Worm (Caenorhabditis elegans) whole organism, L3 larva: ENCODE measurements around the gene ckb-2.

ENCODE experiments used
- R02D3.7 ChIP-seq: fragments of 150-350 bp; optimal IDR thresholded peaks from 2 replicates; lab custom pipeline; 2014; ENCODE audit warnings: missing biosample characterization, missing genetic modification characterization
- egl-27 ChIP-seq: sonication (generic microtip); optimal IDR thresholded peaks from 4 replicates; lab custom pipeline; 2017; ENCODE audit warnings: missing biosample characterization, missing genetic modification reagents, missing genetic modification characterization
- elt-3 ChIP-seq, 3 experiments: fragments of 150-350 bp in 1 of 3; sonication (generic microtip) in 2 of 3; optimal IDR thresholded peaks; 2 replicates in 2 of 3; 4 replicates in 1 of 3; lab custom pipeline; 2014 to 2017; ENCODE audit warnings: missing biosample characterization in 3 of 3, missing genetic modification characterization in 3 of 3
- hmg-11 ChIP-seq: sonication (generic microtip); optimal IDR thresholded peaks from 2 replicates; lab custom pipeline; 2016; ENCODE audit warnings: missing genetic modification characterization, missing compliant biosample characterization
- lin-15B ChIP-seq: fragments of 150-350 bp; optimal IDR thresholded peaks from 2 replicates; lab custom pipeline; 2014; ENCODE audit warnings: missing biosample characterization, missing genetic modification characterization
- mdl-1 ChIP-seq: fragments of 150-350 bp; optimal IDR thresholded peaks from 2 replicates; lab custom pipeline; 2014; ENCODE audit warnings: missing biosample characterization, missing genetic modification characterization
- nhr-77 ChIP-seq: fragments of 150-350 bp; optimal IDR thresholded peaks from 2 replicates; lab custom pipeline; 2014; ENCODE audit warnings: missing biosample characterization, missing genetic modification characterization
- skn-1 ChIP-seq: fragments of 150-350 bp; optimal IDR thresholded peaks from 2 replicates; lab custom pipeline; 2014; ENCODE audit warnings: missing biosample characterization, missing genetic modification characterization
- unc-39 ChIP-seq: sonication (generic microtip); optimal IDR thresholded peaks from 4 replicates; lab custom pipeline; 2017; ENCODE audit warnings: missing biosample characterization, missing genetic modification characterization

- TF ChIP-seq nhr-77 (tag; lab: Kevin White, UChicago) (no peak), egl-27 (tag; lab: Kevin White, UChicago) (no peak), mdl-1 (tag; lab: Kevin White, UChicago) (no peak), hmg-11 (tag; lab: Kevin White, UChicago) (no peak), R02D3.7 (tag; lab: Kevin White, UChicago) (no peak), unc-39 (no peak), skn-1 (tag; lab: Kevin White, UChicago) (no peak), elt-3 (tag; optimal IDR thresholded peaks at IDR 0.05; lab: Kevin White, UChicago) (no peak), lin-15B (tag; lab: Kevin White, UChicago) (no peak)
Measured at ce11 chrIII:4345034-4345433, 22.7 kb upstream of the ckb-2 start, which contains the start of gene hse-5.
